Fruit fly (Drosophila melanogaster) whole organism, embryonic: Measurements from ENCODE around the gene Dred.

Experiments
- ATbp ChIP-seq: fragments of 200-800 bp; sonication (Bioruptor generic); optimal IDR thresholded peaks from 2 replicates; lab custom pipeline; 2017; ENCODE audit warnings: missing biosample characterization, mild to moderate bottlenecking, missing genetic modification characterization, missing genetic modification reagents
- Ada2b ChIP-seq: fragments of 200-800 bp; sonication (Bioruptor generic); IDR thresholded peaks from 2 replicates; pipeline ENCODE4 v1.3.6; 2022; ENCODE audit warnings: missing biosample characterization, missing genetic modification characterization
- Atf-2 ChIP-seq: fragments of 200-800 bp; sonication (Bioruptor generic); optimal IDR thresholded peaks from 2 replicates; lab custom pipeline; 2016; ENCODE audit warnings: missing biosample characterization, missing genetic modification characterization
- CG10321 ChIP-seq: fragments of 200-800 bp; sonication (Bioruptor generic); IDR thresholded peaks from 2 replicates; pipeline ENCODE4 v1.3.6; 2022; ENCODE audit warnings: missing biosample characterization, missing genetic modification characterization
- CG10366 ChIP-seq: fragments of 200-800 bp; sonication (Bioruptor generic); IDR thresholded peaks from 2 replicates; pipeline ENCODE4 v1.3.6; 2022; ENCODE audit warnings: missing biosample characterization, missing genetic modification characterization
- CG12104 ChIP-seq: fragments of 200-800 bp; sonication (Bioruptor generic); optimal IDR thresholded peaks from 3 replicates; lab custom pipeline; 2016; ENCODE audit warnings: missing biosample characterization, missing genetic modification characterization
- CG1233 ChIP-seq: fragments of 200-800 bp; sonication (Bioruptor generic); optimal IDR thresholded peaks from 4 replicates; lab custom pipeline; 2018; ENCODE audit warnings: missing biosample characterization, mild to moderate bottlenecking, missing genetic modification characterization
- CG14860 ChIP-seq: fragments of 200-800 bp; sonication (Bioruptor generic); IDR thresholded peaks from 3 replicates; pipeline ENCODE4 v1.3.6; 2022; ENCODE audit warnings: missing biosample characterization, missing genetic modification characterization; ENCODE audit not compliant: partially characterized antibody
- CG17328 ChIP-seq: fragments of 200-800 bp; sonication (Bioruptor generic); IDR thresholded peaks from 2 replicates; pipeline ENCODE4 v1.3.6; 2022; ENCODE audit warnings: missing biosample characterization, missing genetic modification characterization
- CG17385 ChIP-seq: fragments of 200-800 bp; sonication (Bioruptor generic); optimal IDR thresholded peaks from 3 replicates; lab custom pipeline; 2018; ENCODE audit warnings: missing biosample characterization, mild to moderate bottlenecking, missing genetic modification characterization
- CG17612 ChIP-seq: fragments of 200-800 bp; sonication (Bioruptor generic); IDR thresholded peaks from 2 replicates; pipeline ENCODE4 v1.3.6; 2022; ENCODE audit warnings: missing biosample characterization, missing genetic modification characterization
- CG2120 ChIP-seq: fragments of 200-800 bp; sonication (Bioruptor generic); optimal IDR thresholded peaks from 3 replicates; lab custom pipeline; 2016; ENCODE audit warnings: missing biosample characterization, missing genetic modification characterization
- CG30403 ChIP-seq: fragments of 200-800 bp; sonication (Bioruptor generic); optimal IDR thresholded peaks from 3 replicates; lab custom pipeline; 2016; ENCODE audit warnings: missing biosample characterization, missing genetic modification characterization
- CG33213 ChIP-seq: fragments of 200-800 bp; sonication (Bioruptor generic); optimal IDR thresholded peaks from 3 replicates; lab custom pipeline; 2016; ENCODE audit warnings: missing biosample characterization, missing genetic modification characterization
- CG33557 ChIP-seq: fragments of 200-800 bp; sonication (Bioruptor generic); optimal IDR thresholded peaks from 2 replicates; lab custom pipeline; 2019; ENCODE audit warnings: missing biosample characterization, mild to moderate bottlenecking, missing genetic modification characterization, moderate library complexity
- CG3407 ChIP-seq: fragments of 200-800 bp; sonication (Bioruptor generic); optimal IDR thresholded peaks from 2 replicates; lab custom pipeline; 2018; ENCODE audit warnings: missing biosample characterization, mild to moderate bottlenecking, missing genetic modification characterization
- CG3838 ChIP-seq: fragments of 200-800 bp; sonication (Bioruptor generic); optimal IDR thresholded peaks from 3 replicates; lab custom pipeline; 2016; ENCODE audit warnings: missing biosample characterization, missing genetic modification characterization
- CG4404 ChIP-seq: fragments of 200-800 bp; sonication (Bioruptor generic); IDR thresholded peaks from 2 replicates; pipeline ENCODE4 v1.3.6; 2022; ENCODE audit warnings: missing biosample characterization, missing genetic modification characterization
- CG6765 ChIP-seq: fragments of 200-800 bp; sonication (Bioruptor generic); optimal IDR thresholded peaks from 3 replicates; lab custom pipeline; 2017; ENCODE audit warnings: missing biosample characterization, mild to moderate bottlenecking, missing genetic modification characterization
- CG7271 ChIP-seq: fragments of 200-800 bp; sonication (Bioruptor generic); optimal IDR thresholded peaks from 2 replicates; lab custom pipeline; 2018; ENCODE audit warnings: missing biosample characterization, mild to moderate bottlenecking, missing genetic modification characterization, moderate library complexity
- CG7372 ChIP-seq: fragments of 200-800 bp; sonication (Bioruptor generic); IDR thresholded peaks from 2 replicates; pipeline ENCODE4 v1.3.6; 2022; ENCODE audit warnings: missing biosample characterization, missing genetic modification characterization
- CG9609 ChIP-seq: fragments of 200-800 bp; sonication (Bioruptor generic); optimal IDR thresholded peaks from 3 replicates; lab custom pipeline; 2016; ENCODE audit warnings: missing biosample characterization, missing genetic modification characterization
- Chrac-16 ChIP-seq: fragments of 200-800 bp; sonication (Bioruptor generic); optimal IDR thresholded peaks from 3 replicates; lab custom pipeline; 2016; ENCODE audit warnings: missing biosample characterization, missing genetic modification characterization
- Dref ChIP-seq: fragments of 200-800 bp; sonication (Bioruptor generic); IDR thresholded peaks from 2 replicates; pipeline ENCODE4 v1.3.6; 2022; ENCODE audit warnings: missing biosample characterization, missing genetic modification characterization
- E2f1 ChIP-seq: fragments of 200-800 bp; sonication (Bioruptor generic); IDR thresholded peaks from 2 replicates; pipeline ENCODE4 v1.3.6; 2022; ENCODE audit warnings: missing biosample characterization, missing genetic modification characterization
- Fer3 ChIP-seq: fragments of 200-800 bp; sonication (Bioruptor generic); optimal IDR thresholded peaks from 2 replicates; lab custom pipeline; 2018; ENCODE audit warnings: missing biosample characterization, mild to moderate bottlenecking, missing genetic modification characterization, moderate library complexity
- Max ChIP-seq: fragments of 200-800 bp; sonication (Bioruptor generic); optimal IDR thresholded peaks from 2 replicates; lab custom pipeline; 2016; ENCODE audit warnings: missing biosample characterization, mild to moderate bottlenecking, missing genetic modification characterization
- NfI ChIP-seq: fragments of 200-800 bp; sonication (Bioruptor generic); optimal IDR thresholded peaks from 3 replicates; lab custom pipeline; 2018; ENCODE audit warnings: missing biosample characterization, mild to moderate bottlenecking, missing genetic modification characterization, moderate library complexity
- PHDP ChIP-seq: fragments of 200-800 bp; sonication (Bioruptor generic); optimal IDR thresholded peaks from 3 replicates; lab custom pipeline; 2018; ENCODE audit warnings: missing biosample characterization, mild to moderate bottlenecking, missing genetic modification characterization, moderate library complexity
- abd-A ChIP-seq: fragments of 200-800 bp; sonication (Bioruptor generic); optimal IDR thresholded peaks from 3 replicates; lab custom pipeline; 2019; ENCODE audit warnings: missing biosample characterization, mild to moderate bottlenecking, missing genetic modification characterization, moderate library complexity
- bbx ChIP-seq: fragments of 200-800 bp; sonication (Bioruptor generic); IDR thresholded peaks from 2 replicates; pipeline ENCODE4 v1.3.6; 2022; ENCODE audit warnings: missing biosample characterization, missing genetic modification characterization; ENCODE audit not compliant: partially characterized antibody
- cad ChIP-seq: fragments of >200 bp; optimal IDR thresholded peaks from 2 replicates; lab custom pipeline; 2017; ENCODE audit warnings: missing biosample characterization, missing genetic modification characterization
- caup ChIP-seq: fragments of 200-800 bp; sonication (Bioruptor generic); optimal IDR thresholded peaks from 3 replicates; lab custom pipeline; 2017; ENCODE audit warnings: missing biosample characterization, mild to moderate bottlenecking, missing genetic modification characterization, moderate library complexity; ENCODE audit not compliant: severe bottlenecking
- chn ChIP-seq: fragments of 200-800 bp; sonication (Bioruptor generic); optimal IDR thresholded peaks from 2 replicates; lab custom pipeline; 2016; ENCODE audit warnings: missing biosample characterization, missing genetic modification characterization
- corto ChIP-seq: fragments of 200-800 bp; sonication (Bioruptor generic); optimal IDR thresholded peaks from 2 replicates; lab custom pipeline; 2016; ENCODE audit warnings: missing biosample characterization, mild to moderate bottlenecking, missing genetic modification characterization, moderate library complexity
- cwo ChIP-seq: fragments of 200-800 bp; sonication (Bioruptor generic); optimal IDR thresholded peaks from 3 replicates; lab custom pipeline; 2017; ENCODE audit warnings: missing biosample characterization, missing genetic modification characterization, mild to moderate bottlenecking, moderate library complexity, missing genetic modification reagents
- danr ChIP-seq: fragments of 200-800 bp; sonication (Bioruptor generic); IDR thresholded peaks from 2 replicates; pipeline ENCODE4 v1.3.6; 2022; ENCODE audit warnings: missing biosample characterization, missing genetic modification characterization
- dm ChIP-seq: fragments of 200-800 bp; sonication (Bioruptor generic); optimal IDR thresholded peaks from 3 replicates; lab custom pipeline; 2016; ENCODE audit warnings: missing biosample characterization, missing genetic modification characterization
- exex ChIP-seq: fragments of 200-800 bp; sonication (Bioruptor generic); optimal IDR thresholded peaks from 4 replicates; lab custom pipeline; 2018; ENCODE audit warnings: missing biosample characterization, mild to moderate bottlenecking, missing genetic modification characterization, moderate library complexity
- ftz-f1 ChIP-seq: fragments of 200-800 bp; sonication (Bioruptor generic); optimal IDR thresholded peaks from 2 replicates; lab custom pipeline; 2016; ENCODE audit warnings: missing biosample characterization, missing genetic modification characterization
- ham ChIP-seq: fragments of 200-800 bp; sonication (Bioruptor generic); IDR thresholded peaks from 2 replicates; pipeline ENCODE4 v1.3.6; 2022; ENCODE audit warnings: missing biosample characterization, missing genetic modification characterization
- ken ChIP-seq: fragments of 200-800 bp; sonication (Bioruptor generic); IDR thresholded peaks from 3 replicates; pipeline ENCODE4 v1.3.6; 2022; ENCODE audit warnings: missing biosample characterization, missing genetic modification characterization
- lilli ChIP-seq: fragments of 200-800 bp; sonication (Bioruptor generic); optimal IDR thresholded peaks from 3 replicates; lab custom pipeline; 2016; ENCODE audit warnings: missing biosample characterization, missing genetic modification characterization
- lov ChIP-seq, 2 experiments: fragments of 200-800 bp in 1 of 2; fragments of >200 bp in 1 of 2; sonication (Bioruptor generic) in 1 of 2; IDR thresholded peaks in 1 of 2; optimal IDR thresholded peaks in 1 of 2; 2 replicates in 1 of 2; 3 replicates in 1 of 2; pipeline versions ENCODE4 v1.3.6 to Lab custom; 2017 to 2022; ENCODE audit warnings: missing biosample characterization in 1 of 2, missing genetic modification characterization in 1 of 2
- pzg ChIP-seq: fragments of 200-800 bp; sonication (Bioruptor generic); optimal IDR thresholded peaks from 3 replicates; lab custom pipeline; 2018; ENCODE audit warnings: missing biosample characterization, mild to moderate bottlenecking, missing genetic modification characterization, moderate library complexity
- salm ChIP-seq: fragments of 200-800 bp; sonication (Bioruptor generic); optimal IDR thresholded peaks from 2 replicates; lab custom pipeline; 2018; ENCODE audit warnings: missing biosample characterization, mild to moderate bottlenecking, missing genetic modification characterization
- schlank ChIP-seq: fragments of 200-800 bp; sonication (Bioruptor generic); optimal IDR thresholded peaks from 2 replicates; lab custom pipeline; 2018; ENCODE audit warnings: missing biosample characterization, mild to moderate bottlenecking, missing genetic modification characterization
- sd ChIP-seq: fragments of 200-800 bp; sonication (Bioruptor generic); optimal IDR thresholded peaks from 3 replicates; lab custom pipeline; 2018; ENCODE audit warnings: missing biosample characterization, mild to moderate bottlenecking, missing genetic modification characterization, moderate library complexity
- stwl ChIP-seq: fragments of 200-800 bp; sonication (Bioruptor generic); optimal IDR thresholded peaks from 3 replicates; lab custom pipeline; 2018; ENCODE audit warnings: missing biosample characterization, mild to moderate bottlenecking, missing genetic modification characterization, moderate library complexity
- z ChIP-seq: fragments of 200-800 bp; sonication (Bioruptor generic); IDR thresholded peaks from 3 replicates; pipeline ENCODE4 v1.3.6; 2022; ENCODE audit warnings: missing biosample characterization, missing genetic modification characterization

Gene Dred

DNA sequence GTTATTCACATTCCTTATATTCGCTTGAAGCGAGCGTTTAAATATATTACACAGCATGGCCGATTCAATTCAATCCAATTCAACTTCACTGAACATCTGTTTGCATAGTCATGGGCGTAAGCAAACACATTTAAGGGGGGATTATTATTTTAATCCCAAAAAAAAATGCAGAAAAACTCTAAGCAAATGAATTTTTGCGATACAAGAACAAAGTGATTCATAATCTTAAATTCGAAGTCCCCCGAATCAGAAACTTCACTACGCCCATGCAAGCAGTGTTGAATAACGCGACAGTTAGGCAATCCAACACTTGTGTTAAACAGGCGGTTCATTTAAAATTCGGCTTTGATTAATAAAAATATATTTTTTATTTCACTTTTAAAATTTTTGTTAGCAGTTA lies 46.4 kb upstream of the Dred start, which contains the start of gene CG14100 (continued):
- TF ChIP-seq CG3407 (GFP tag; lab: Kevin White, UChicago) (peak; percentile 99), CG6765 (GFP tag; lab: Kevin White, UChicago) (peak; percentile 100), CG10321 (GFP tag; lab: Robert Waterston, UW) (peak; percentile 94), CG17328 (GFP tag; lab: Robert Waterston, UW) (peak; percentile 100), caup (GFP tag; lab: Kevin White, UChicago) (peak; percentile 100), Dref (peak; percentile 69), ftz-f1 (GFP tag; lab: Kevin White, UChicago) (peak; percentile 98), z (GFP tag; lab: Robert Waterston, UW) (peak; percentile 92), cad (GFP tag; lab: Kevin White, UChicago) (no peak), Max (GFP tag; lab: Kevin White, UChicago) (peak; percentile 100), pzg (GFP tag; lab: Kevin White, UChicago) (peak; percentile 90), CG4404 (GFP tag; lab: Robert Waterston, UW) (peak; percentile 100), CG17385 (GFP tag; lab: Kevin White, UChicago) (peak; percentile 100), E2f1 (GFP tag; lab: Robert Waterston, UW) (peak; percentile 100), CG3838 (GFP tag; lab: Kevin White, UChicago) (peak; percentile 100), ken (GFP tag; lab: Robert Waterston, UW) (peak; percentile 100), dm (GFP tag; lab: Kevin White, UChicago) (peak; percentile 100), ATbp (GFP tag; lab: Kevin White, UChicago) (peak; percentile 100), abd-A (peak; percentile 99), CG30403 (GFP tag; lab: Kevin White, UChicago) (peak; percentile 100), sd (tag; lab: Kevin White, UChicago) (peak; percentile 100), lilli (GFP tag; lab: Kevin White, UChicago) (peak; percentile 100), danr (GFP tag; lab: Robert Waterston, UW) (peak; percentile 100), CG33557 (peak; percentile 100), Fer3 (tag; lab: Kevin White, UChicago) (peak; percentile 100), lov (optimal IDR thresholded peaks at IDR 0.05; lab: Kevin White, UChicago) (no peak), lov (GFP tag; IDR thresholded peaks at IDR 0.05; lab: Robert Waterston, UW) (peak; percentile 100), PHDP (peak; percentile 100), cwo (GFP tag; lab: Kevin White, UChicago) (peak; percentile 99), CG14860 (GFP tag; lab: Robert Waterston, UW) (no peak), exex (tag; lab: Kevin White, UChicago) (peak; percentile 100), Ada2b (peak; percentile 100), CG2120 (GFP tag; lab: Kevin White, UChicago) (peak; percentile 100), CG17612 (GFP tag; lab: Robert Waterston, UW) (peak; percentile 100), CG9609 (peak; percentile 100), CG1233 (GFP tag; lab: Kevin White, UChicago) (peak; percentile 100), corto (GFP tag; lab: Kevin White, UChicago) (peak; percentile 100), stwl (tag; lab: Kevin White, UChicago) (peak; percentile 99), salm (tag; lab: Kevin White, UChicago) (peak; percentile 100), CG10366 (GFP tag; lab: Robert Waterston, UW) (peak; percentile 100), CG7372 (GFP tag; lab: Robert Waterston, UW) (peak; percentile 100), schlank (tag; lab: Kevin White, UChicago) (peak; percentile 100), CG33213 (GFP tag; lab: Kevin White, UChicago) (peak; percentile 100), bbx (GFP tag; lab: Robert Waterston, UW) (no peak), Atf-2 (GFP tag; lab: Kevin White, UChicago) (peak; percentile 100), Chrac-16 (GFP tag; lab: Kevin White, UChicago) (peak; percentile 100), ham (GFP tag; lab: Robert Waterston, UW) (peak; percentile 100), CG7271 (tag; lab: Kevin White, UChicago) (peak; percentile 100), CG12104 (GFP tag; lab: Kevin White, UChicago) (peak; percentile 100), NfI (GFP tag; lab: Kevin White, UChicago) (peak; percentile 100), chn (GFP tag; lab: Kevin White, UChicago) (peak; percentile 100)
